Fruit fly (Drosophila melanogaster): ENCODE results near the gene CG11537.

Gene CG11537

DNA sequence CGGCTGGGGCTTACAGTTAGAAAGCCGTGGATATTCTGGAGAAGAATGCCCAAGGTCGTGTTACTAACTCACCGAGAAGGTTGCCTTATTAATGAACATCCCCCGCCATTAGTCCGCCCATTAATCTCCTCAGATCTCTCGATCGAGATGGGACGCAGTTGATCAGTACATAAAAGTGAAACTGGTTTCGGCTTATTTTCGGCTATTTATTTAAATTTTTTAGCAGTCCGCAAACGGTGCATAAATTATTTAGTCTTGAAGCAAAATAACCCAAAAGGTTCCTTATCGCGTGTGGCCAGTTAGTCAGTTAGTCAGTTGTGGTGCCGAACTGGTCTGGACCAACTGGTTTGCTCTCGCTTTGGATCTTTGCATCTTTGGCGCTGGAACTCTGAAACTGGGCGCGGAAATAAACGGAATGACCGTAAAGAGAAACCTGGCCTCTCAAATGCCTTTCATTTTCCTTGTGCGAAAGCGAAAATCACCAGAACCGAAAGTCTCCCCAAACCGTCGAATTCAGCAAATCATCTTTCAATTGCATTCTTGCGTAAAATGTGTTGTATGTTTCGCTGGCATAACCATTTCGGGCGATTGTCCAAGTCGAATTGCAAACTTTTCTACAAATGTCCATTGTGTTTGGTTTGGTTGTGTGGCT is 44.4 kb downstream of the CG11537 start:
- TF ChIP-seq CG6854 (GFP tag; optimal IDR thresholded peaks at IDR 0.05), result peak; percentile 73
- TF ChIP-seq CG16779 (tag; optimal IDR thresholded peaks at IDR 0.05), result no peak
- TF ChIP-seq CG15336 (GFP tag; IDR thresholded peaks at IDR 0.05), result no peak
- no peak for TF ChIP-seq CG31627 (GFP tag; optimal IDR thresholded peaks at IDR 0.05)
- TF ChIP-seq Eip75B (GFP tag; optimal IDR thresholded peaks at IDR 0.05), result no peak
- TF ChIP-seq esn (GFP tag; optimal IDR thresholded peaks at IDR 0.05), result no peak
- 0 out of 3 replicates have a peak, but pooled peaks have one; percentile 21 for TF ChIP-seq eg (GFP tag; IDR thresholded peaks at IDR 0.05)
- TF ChIP-seq topi (GFP tag; optimal IDR thresholded peaks at IDR 0.05), result peak; percentile 6
- no peak for TF ChIP-seq Smox (GFP tag; optimal IDR thresholded peaks at IDR 0.05)
- no peak for TF ChIP-seq CG8319 (GFP tag; optimal IDR thresholded peaks at IDR 0.05)
- no peak for TF ChIP-seq Gug (GFP tag; IDR thresholded peaks at IDR 0.05)
- no peak for TF ChIP-seq lz (GFP tag; optimal IDR thresholded peaks at IDR 0.05)
- TF ChIP-seq Blimp-1 (GFP tag; optimal IDR thresholded peaks at IDR 0.05), result peak; percentile 99
- TF ChIP-seq CG8119 (GFP tag; IDR thresholded peaks at IDR 0.05), result no peak
- TF ChIP-seq Lpt (GFP tag; optimal IDR thresholded peaks at IDR 0.05), result no peak
- no peak for TF ChIP-seq OdsH (GFP tag; optimal IDR thresholded peaks at IDR 0.05)

- no peak for TF ChIP-seq CG8319 (GFP tag; optimal IDR thresholded peaks at IDR 0.05)
- TF ChIP-seq salr (GFP tag; optimal IDR thresholded peaks at IDR 0.05), result no peak
- TF ChIP-seq Eip93F (GFP tag; optimal IDR thresholded peaks at IDR 0.05), result no peak
- no peak for TF ChIP-seq svp (GFP tag)
- no peak for TF ChIP-seq eg (GFP tag; IDR thresholded peaks at IDR 0.05)
- TF ChIP-seq OdsH (GFP tag; optimal IDR thresholded peaks at IDR 0.05), result no peak
- TF ChIP-seq Blimp-1 (GFP tag; optimal IDR thresholded peaks at IDR 0.05), result no peak
- TF ChIP-seq CG6276 (GFP tag; optimal IDR thresholded peaks at IDR 0.05), result no peak
- TF ChIP-seq acj6 (GFP tag; optimal IDR thresholded peaks at IDR 0.05), result no peak
- no peak for TF ChIP-seq Eip78C (GFP tag)
- TF ChIP-seq CG3032 (tag; optimal IDR thresholded peaks at IDR 0.05), result no peak
- TF ChIP-seq topi (GFP tag; optimal IDR thresholded peaks at IDR 0.05), result no peak
- no peak for TF ChIP-seq CG31627 (GFP tag; optimal IDR thresholded peaks at IDR 0.05)
- no peak for TF ChIP-seq CG10631 (GFP tag; optimal IDR thresholded peaks at IDR 0.05)
- TF ChIP-seq CG6854 (GFP tag; optimal IDR thresholded peaks at IDR 0.05), result no peak
These were observed 45.7 kb downstream of the CG11537 start for dm6 chr3L:3097598-3097880.

DNA sequence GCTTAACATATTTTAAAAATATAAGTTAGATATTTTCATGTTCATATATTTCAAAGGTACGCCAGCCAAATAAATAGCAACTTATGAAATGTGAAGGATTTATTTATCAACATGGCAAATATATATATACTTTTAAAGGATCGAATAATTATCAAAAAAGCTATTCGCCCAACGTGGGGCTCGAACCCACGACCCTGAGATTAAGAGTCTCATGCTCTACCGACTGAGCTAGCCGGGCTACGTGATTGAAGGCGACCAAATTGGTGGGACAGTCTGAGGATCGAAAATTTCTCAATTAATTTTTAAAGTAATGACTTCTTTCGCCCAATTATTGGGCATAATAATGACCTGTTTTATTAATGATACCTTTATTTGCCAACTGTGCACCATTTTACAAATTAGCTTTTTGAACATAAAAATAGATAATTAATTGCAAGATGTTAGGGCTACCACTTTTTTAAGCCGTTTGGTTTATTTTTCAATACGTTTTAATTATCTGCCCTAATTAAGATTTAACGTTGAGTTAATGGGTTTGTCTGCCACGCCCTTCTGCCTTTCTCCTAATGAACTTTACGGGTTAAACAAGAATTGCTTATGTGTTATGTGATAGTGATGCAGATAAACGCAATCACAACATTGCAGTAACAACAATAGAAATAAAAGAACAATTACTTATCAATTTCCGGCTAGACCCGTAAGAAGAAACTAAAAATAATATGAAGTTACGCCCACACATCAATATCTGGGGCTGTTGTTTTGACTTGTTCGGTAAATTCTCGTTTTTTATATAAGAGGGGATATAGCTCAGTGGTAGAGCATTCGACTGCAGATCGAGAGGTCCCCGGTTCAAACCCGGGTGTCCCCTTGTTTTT is 46.3 kb downstream of the CG11537 start:
- TF ChIP-seq Eip78C (GFP tag), result peak; percentile 49
- TF ChIP-seq svp (GFP tag), result peak; percentile 65
- TF ChIP-seq CG6276 (GFP tag; optimal IDR thresholded peaks at IDR 0.05), result no peak

dm6 chr3L:3096073-3096725 is 47.1 kb downstream of the CG11537 start:
- peak; percentile 38 for TF ChIP-seq CG3032 (tag; optimal IDR thresholded peaks at IDR 0.05)
- TF ChIP-seq dsx (GFP tag; optimal IDR thresholded peaks at IDR 0.05; ENCODE audit: poor library complexity, severe bottlenecking), result peak; percentile 32
- peak; percentile 58 for TF ChIP-seq CG6808 (GFP tag; optimal IDR thresholded peaks at IDR 0.05)
- TF ChIP-seq CG7368 (GFP tag; optimal IDR thresholded peaks at IDR 0.05), result peak; percentile 12
- TF ChIP-seq CG15336 (GFP tag; IDR thresholded peaks at IDR 0.05), result 0 out of 2 replicates have a peak, but pooled peaks have one; percentile 43
- peak; percentile 24 for TF ChIP-seq Eip75B (GFP tag; optimal IDR thresholded peaks at IDR 0.05)
- peak; percentile 39 for TF ChIP-seq lz (GFP tag; optimal IDR thresholded peaks at IDR 0.05)
- TF ChIP-seq svp (GFP tag), result peak; percentile 82
- TF ChIP-seq CG10669 (GFP tag; optimal IDR thresholded peaks at IDR 0.05), result peak; percentile 24
- peak in 1 of 2 experiments; percentile 39 for TF ChIP-seq ss (GFP tag; optimal IDR thresholded peaks at IDR 0.05)
- TF ChIP-seq Sox14 (GFP tag; optimal IDR thresholded peaks at IDR 0.05), result peak; percentile 34
- peak; percentile 22 for TF ChIP-seq CG10631 (GFP tag; optimal IDR thresholded peaks at IDR 0.05)
- TF ChIP-seq esn (GFP tag; optimal IDR thresholded peaks at IDR 0.05), result peak; percentile 40
- no peak for TF ChIP-seq vri (GFP tag; optimal IDR thresholded peaks at IDR 0.05)
- peak; percentile 31 for TF ChIP-seq OdsH (GFP tag; optimal IDR thresholded peaks at IDR 0.05)
- TF ChIP-seq CG8632 (GFP tag; optimal IDR thresholded peaks at IDR 0.05), result no peak
- peak; percentile 46 for TF ChIP-seq Eip93F (GFP tag; optimal IDR thresholded peaks at IDR 0.05)
- TF ChIP-seq achi (GFP tag; optimal IDR thresholded peaks at IDR 0.05), result peak; percentile 51
- peak; percentile 62; the same call in 2 of the 3 replicates for TF ChIP-seq CG8119 (GFP tag; IDR thresholded peaks at IDR 0.05)
- peak; percentile 33 for TF ChIP-seq Ets96B (tag; optimal IDR thresholded peaks at IDR 0.05)
- TF ChIP-seq Met (GFP tag; optimal IDR thresholded peaks at IDR 0.05), result peak; percentile 43
- peak; percentile 15 for TF ChIP-seq cyc (GFP tag; optimal IDR thresholded peaks at IDR 0.05)
- no peak for TF ChIP-seq CG34406 (GFP tag; optimal IDR thresholded peaks at IDR 0.05)
- TF ChIP-seq acj6 (GFP tag; optimal IDR thresholded peaks at IDR 0.05), result peak; percentile 10
- TF ChIP-seq CG16779 (tag; optimal IDR thresholded peaks at IDR 0.05), result no peak
- TF ChIP-seq net (GFP tag; optimal IDR thresholded peaks at IDR 0.05), result no peak
- TF ChIP-seq salr (GFP tag; optimal IDR thresholded peaks at IDR 0.05), result no peak
- no peak for TF ChIP-seq dac (GFP tag; optimal IDR thresholded peaks at IDR 0.05)

Measured in whole organism, prepupa.